Worm (Caenorhabditis elegans): ENCODE data around the gene ZK1067.4.

ce11 chrII:9232493-9232892, 22.3 kb downstream of the ZK1067.4 start:
- TF ChIP-seq ztf-23 (GFP tag; IDR thresholded peaks at IDR 0.05), result no peak
- no peak for TF ChIP-seq klf-2 (GFP tag; conservative IDR thresholded peaks at IDR 0.05)
- no peak for TF ChIP-seq cog-1 (tag; optimal IDR thresholded peaks at IDR 0.05)
- no peak for TF ChIP-seq T22C8.4 (GFP tag; IDR thresholded peaks at IDR 0.05)

Data from whole organism, midembryonic.